Worm (Caenorhabditis elegans) whole organism, L1 larva: ENCODE data around the gene vps-26.

Experiments used
- aha-1 ChIP-seq: fragments of 150-350 bp; optimal IDR thresholded peaks from 2 replicates; lab custom pipeline; 2014; ENCODE audit warnings: missing biosample characterization, missing genetic modification characterization
- lin-15B ChIP-seq: fragments of 150-350 bp; sonication (generic microtip); optimal IDR thresholded peaks from 3 replicates; lab custom pipeline; 2014; ENCODE audit warnings: missing biosample characterization, missing genetic modification characterization
- lir-3 ChIP-seq: sonication (generic microtip); optimal IDR thresholded peaks from 2 replicates; lab custom pipeline; 2016; ENCODE audit warnings: mild to moderate bottlenecking, missing genetic modification characterization, moderate library complexity, missing compliant biosample characterization; ENCODE audit not compliant: poor library complexity
- nhr-28 ChIP-seq: fragments of 150-350 bp; optimal IDR thresholded peaks from 2 replicates; lab custom pipeline; 2014; ENCODE audit warnings: missing biosample characterization, missing genetic modification characterization
- pax-3 ChIP-seq: fragments of 200-800 bp; sonication (Bioruptor generic); optimal IDR thresholded peaks from 2 replicates; lab custom pipeline; 2018; ENCODE audit warnings: mild to moderate bottlenecking, missing genetic modification characterization, moderate library complexity, missing compliant biosample characterization
- unc-62 ChIP-seq: fragments of 150-350 bp; optimal IDR thresholded peaks from 2 replicates; lab custom pipeline; 2014; ENCODE audit warnings: missing biosample characterization, missing genetic modification reagents, missing genetic modification characterization
- zag-1 ChIP-seq: fragments of 150-350 bp; optimal IDR thresholded peaks from 2 replicates; lab custom pipeline; 2014; ENCODE audit warnings: missing biosample characterization, missing genetic modification characterization
- ztf-11 ChIP-seq, 2 experiments: sonication (generic microtip); optimal IDR thresholded peaks; 2 replicates each; lab custom pipeline; 2016 to 2017; ENCODE audit warnings: missing genetic modification characterization in 2 of 2, missing biosample characterization in 1 of 2, missing compliant biosample characterization in 1 of 2

DNA sequence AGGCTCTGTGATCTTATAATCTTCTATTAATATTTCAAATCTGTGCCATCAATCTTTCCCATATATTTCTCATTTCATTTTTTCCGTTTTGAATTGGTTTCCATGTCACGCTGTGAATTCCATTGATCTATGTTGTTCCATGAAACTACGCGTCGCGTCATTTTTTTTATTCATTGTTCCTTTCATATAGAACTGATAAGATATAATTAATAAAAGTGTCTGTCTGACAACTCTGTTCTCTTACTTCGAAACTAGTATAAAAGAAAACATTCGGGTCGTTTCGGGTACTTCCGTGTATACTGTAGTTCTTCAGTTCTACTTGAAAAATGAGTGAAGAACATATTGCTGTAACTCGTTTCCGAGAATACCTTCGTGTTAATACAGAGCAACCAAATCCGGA lies 32.9 kb upstream of the vps-26 start, which contains the start of gene C10C5.3:
- TF ChIP-seq aha-1 (tag; lab: Kevin White, UChicago) (no peak), nhr-28 (tag; lab: Kevin White, UChicago) (no peak), pax-3 (no peak), unc-62 (GFP tag; lab: Kevin White, UChicago) (no peak), zag-1 (tag; lab: Kevin White, UChicago) (no peak), lin-15B (no peak), ztf-11 (tag; optimal IDR thresholded peaks at IDR 0.05; lab: Kevin White, UChicago) (no peak), lir-3 (tag; lab: Kevin White, UChicago) (no peak)
